Worm (Caenorhabditis elegans): ENCODE data around the gene unc-96.

DNA sequence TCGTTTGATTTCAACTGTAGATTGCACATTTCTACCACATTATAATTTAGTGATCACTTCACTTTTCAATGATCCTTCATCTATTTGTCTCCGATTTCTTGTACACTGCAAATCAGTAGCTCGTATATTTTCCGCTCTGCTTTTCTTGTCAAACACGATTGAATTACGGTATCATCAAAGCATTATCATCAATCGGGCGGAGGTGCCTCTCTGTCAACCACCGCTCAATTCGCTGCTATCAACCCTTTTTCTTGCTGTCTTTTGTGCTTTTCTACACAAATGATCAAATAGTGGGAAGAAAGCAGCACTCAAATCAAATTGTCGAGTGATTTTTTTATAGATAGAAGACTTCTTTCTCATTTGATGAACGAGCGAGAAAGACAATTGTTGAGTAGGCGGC lies 16.5 kb upstream of the unc-96 start:
- TF ChIP-seq hlh-15 (tag; optimal IDR thresholded peaks at IDR 0.05) (no peak), mec-3 (tag; optimal IDR thresholded peaks at IDR 0.05; ENCODE audit: borderline replicate concordance) (no peak), unc-86 (tag; optimal IDR thresholded peaks at IDR 0.05) (no peak), ceh-45 (GFP tag; IDR thresholded peaks at IDR 0.05) (no peak), K09A11.1 (tag; optimal IDR thresholded peaks at IDR 0.05; ENCODE audit: insufficient read depth) (no peak), C38D4.7 (GFP tag; optimal IDR thresholded peaks at IDR 0.05) (no peak), hlh-6 (tag; optimal IDR thresholded peaks at IDR 0.05) (no peak), ama-1 (optimal IDR thresholded peaks at IDR 0.05) (no peak), nhr-11 (tag; optimal IDR thresholded peaks at IDR 0.05) (no peak), pag-3 (tag; optimal IDR thresholded peaks at IDR 0.05; ENCODE audit: borderline replicate concordance) (no peak), ztf-16 (tag; optimal IDR thresholded peaks at IDR 0.05) (no peak), Y22D7AL.16 (tag; optimal IDR thresholded peaks at IDR 0.05) (no peak), lim-6 (tag; optimal IDR thresholded peaks at IDR 0.05) (no peak), ceh-22 (tag; optimal IDR thresholded peaks at IDR 0.05) (no peak)
